Worm (Caenorhabditis elegans): ENCODE data around the gene col-81.

ce11 chrII:11016835-11016883, 3.1 kb upstream of the col-81 start, which contains the start of gene ram-2:
- no peak for TF ChIP-seq nhr-6 (tag; optimal IDR thresholded peaks at IDR 0.05)
- TF ChIP-seq fkh-10 (GFP tag; optimal IDR thresholded peaks at IDR 0.05) = no peak

All from whole organism, L4 larva.